Worm (Caenorhabditis elegans) whole organism, L2 larva: Measurements from ENCODE around the gene Y2H9A.6.

Experiments used
- C34F6.9 ChIP-seq: fragments of 150-350 bp; optimal IDR thresholded peaks from 2 replicates; lab custom pipeline; 2014; ENCODE audit warnings: missing biosample characterization, missing genetic modification characterization
- R02D3.7 ChIP-seq: fragments of 150-350 bp; optimal IDR thresholded peaks from 2 replicates; lab custom pipeline; 2014; ENCODE audit warnings: missing biosample characterization, missing genetic modification characterization
- Y55F3AM.14 ChIP-seq: fragments of 200-800 bp; sonication (Bioruptor generic); optimal IDR thresholded peaks from 2 replicates; lab custom pipeline; 2018; ENCODE audit warnings: mild to moderate bottlenecking, missing genetic modification characterization, missing compliant biosample characterization
- ZK546.5 ChIP-seq: sonication (generic microtip); optimal IDR thresholded peaks from 2 replicates; lab custom pipeline; 2017; ENCODE audit warnings: missing biosample characterization, missing genetic modification characterization
- aly-2 ChIP-seq: fragments of 150-350 bp; optimal IDR thresholded peaks from 2 replicates; lab custom pipeline; 2014; ENCODE audit warnings: missing biosample characterization, missing genetic modification characterization
- ama-1 ChIP-seq: fragments of 150-350 bp; optimal IDR thresholded peaks from 2 replicates; lab custom pipeline; 2018; ENCODE audit warnings: inconsistent platforms
- blmp-1 ChIP-seq: sonication (generic microtip); optimal IDR thresholded peaks from 2 replicates; lab custom pipeline; 2017; ENCODE audit warnings: missing genetic modification characterization, mild to moderate bottlenecking, missing compliant biosample characterization, antibody characterized with exemption, moderate library complexity; ENCODE audit not compliant: insufficient read depth
- ceh-16 ChIP-seq: fragments of 150-350 bp; optimal IDR thresholded peaks from 2 replicates; lab custom pipeline; 2014; ENCODE audit warnings: missing biosample characterization, missing genetic modification characterization
- ceh-82 ChIP-seq: fragments of 150-350 bp; optimal IDR thresholded peaks from 2 replicates; lab custom pipeline; 2014; ENCODE audit warnings: missing biosample characterization, missing genetic modification characterization
- crh-2 ChIP-seq: sonication (generic microtip); optimal IDR thresholded peaks from 2 replicates; lab custom pipeline; 2017; ENCODE audit warnings: missing biosample characterization, missing genetic modification characterization
- egl-27 ChIP-seq: sonication (generic microtip); optimal IDR thresholded peaks from 3 replicates; lab custom pipeline; 2017; ENCODE audit warnings: missing biosample characterization, missing genetic modification reagents, missing genetic modification characterization
- elt-3 ChIP-seq: sonication (generic microtip); optimal IDR thresholded peaks from 2 replicates; lab custom pipeline; 2017; ENCODE audit warnings: missing biosample characterization, missing genetic modification characterization
- fos-1 ChIP-seq: fragments of 150-350 bp; optimal IDR thresholded peaks from 2 replicates; lab custom pipeline; 2014; ENCODE audit warnings: missing biosample characterization, missing genetic modification characterization
- gmeb-1 ChIP-seq: fragments of 150-350 bp; optimal IDR thresholded peaks from 2 replicates; lab custom pipeline; 2014; ENCODE audit warnings: missing biosample characterization, missing genetic modification characterization
- lin-11 ChIP-seq: fragments of 150-350 bp; sonication (generic microtip); optimal IDR thresholded peaks from 2 replicates; lab custom pipeline; 2014; ENCODE audit warnings: missing biosample characterization, missing genetic modification characterization, inconsistent platforms, mixed read lengths
- lin-39 ChIP-seq: fragments of 150-350 bp; optimal IDR thresholded peaks from 2 replicates; lab custom pipeline; 2014; ENCODE audit warnings: missing biosample characterization, missing genetic modification reagents, missing genetic modification characterization
- mab-5 ChIP-seq: fragments of 150-350 bp; optimal IDR thresholded peaks from 2 replicates; lab custom pipeline; 2014; ENCODE audit warnings: missing biosample characterization, missing genetic modification characterization
- mbf-1 ChIP-seq: sonication (generic microtip); optimal IDR thresholded peaks from 2 replicates; lab custom pipeline; 2017; ENCODE audit warnings: missing biosample characterization, missing genetic modification characterization
- nhr-10 ChIP-seq: sonication (generic microtip); optimal IDR thresholded peaks from 2 replicates; lab custom pipeline; 2017; ENCODE audit warnings: missing biosample characterization, missing genetic modification characterization
- nhr-12 ChIP-seq: fragments of 150-350 bp; optimal IDR thresholded peaks from 2 replicates; lab custom pipeline; 2014; ENCODE audit warnings: missing biosample characterization, missing genetic modification characterization
- nhr-129 ChIP-seq: fragments of 150-350 bp; optimal IDR thresholded peaks from 2 replicates; lab custom pipeline; 2014; ENCODE audit warnings: missing biosample characterization, missing genetic modification characterization
- nhr-23 ChIP-seq: fragments of 150-350 bp; optimal IDR thresholded peaks from 2 replicates; lab custom pipeline; 2014; ENCODE audit warnings: missing biosample characterization, missing genetic modification reagents, missing genetic modification characterization
- nhr-237 ChIP-seq: fragments of 150-350 bp; optimal IDR thresholded peaks from 2 replicates; lab custom pipeline; 2014; ENCODE audit warnings: missing biosample characterization, missing genetic modification characterization
- nhr-25 ChIP-seq: fragments of 150-350 bp; sonication (generic microtip); optimal IDR thresholded peaks from 3 replicates; lab custom pipeline; 2014; ENCODE audit warnings: missing biosample characterization, missing genetic modification characterization
- nhr-77 ChIP-seq: fragments of 150-350 bp; optimal IDR thresholded peaks from 2 replicates; lab custom pipeline; 2014; ENCODE audit warnings: missing biosample characterization, missing genetic modification characterization
- peb-1 ChIP-seq: fragments of 150-350 bp; optimal IDR thresholded peaks from 2 replicates; lab custom pipeline; 2014; ENCODE audit warnings: missing biosample characterization, missing genetic modification characterization
- sem-4 ChIP-seq: fragments of 150-350 bp; optimal IDR thresholded peaks from 2 replicates; lab custom pipeline; 2014; ENCODE audit warnings: missing biosample characterization, missing genetic modification reagents, missing genetic modification characterization
- skn-1 ChIP-seq: sonication (generic microtip); optimal IDR thresholded peaks from 2 replicates; lab custom pipeline; 2017; ENCODE audit warnings: missing biosample characterization, missing genetic modification characterization
- sma-3 ChIP-seq: sonication (generic microtip); optimal IDR thresholded peaks from 2 replicates; lab custom pipeline; 2016; ENCODE audit warnings: missing genetic modification reagents, missing genetic modification characterization, missing compliant biosample characterization
- sma-9 ChIP-seq, 2 experiments: fragments of 150-350 bp in 1 of 2; sonication (generic microtip) in 1 of 2; optimal IDR thresholded peaks; 2 replicates each; lab custom pipeline; 2014 to 2016; ENCODE audit warnings: missing genetic modification characterization in 2 of 2, mild to moderate bottlenecking in 1 of 2, missing biosample characterization in 1 of 2, missing compliant biosample characterization in 1 of 2, missing genetic modification reagents in 1 of 2, moderate library complexity in 1 of 2
- snpc-4 ChIP-seq: fragments of 150-350 bp; optimal IDR thresholded peaks from 2 replicates; lab custom pipeline; 2014; ENCODE audit warnings: missing biosample characterization, missing genetic modification characterization
- unc-55 ChIP-seq: fragments of 150-350 bp; sonication (generic microtip); optimal IDR thresholded peaks from 3 replicates; lab custom pipeline; 2014; ENCODE audit warnings: missing biosample characterization, missing genetic modification reagents, missing genetic modification characterization
- unc-62 ChIP-seq: fragments of 150-350 bp; optimal IDR thresholded peaks from 2 replicates; lab custom pipeline; 2014; ENCODE audit warnings: missing biosample characterization, missing genetic modification reagents, missing genetic modification characterization
- zag-1 ChIP-seq: fragments of 150-350 bp; optimal IDR thresholded peaks from 2 replicates; lab custom pipeline; 2014; ENCODE audit warnings: missing biosample characterization, missing genetic modification characterization

The Y2H9A.6 gene

ce11 chrV:13426764-13427163 is 16.9 kb upstream of the Y2H9A.6 start, which contains the start of gene srd-18:
Gene srd-18, minus strand, starts transcription at chrV:13426864.
- no peak for TF ChIP-seq crh-2 (tag; lab: Kevin White, UChicago)
- no peak for TF ChIP-seq elt-3 (tag; lab: Kevin White, UChicago)
- TF ChIP-seq ama-1 (lab: Kevin White, UChicago), result no peak
- TF ChIP-seq unc-55 (GFP tag; lab: Kevin White, UChicago), result no peak
- no peak for TF ChIP-seq fos-1
- TF ChIP-seq sma-3 (GFP tag; lab: Kevin White, UChicago), result no peak
- TF ChIP-seq mab-5 (tag; lab: Kevin White, UChicago), result no peak
- TF ChIP-seq R02D3.7 (tag; lab: Kevin White, UChicago), result no peak
- TF ChIP-seq nhr-25 (tag; lab: Kevin White, UChicago), result no peak
- TF ChIP-seq snpc-4 (tag; lab: Kevin White, UChicago), result no peak
- no peak for TF ChIP-seq blmp-1 (tag; lab: Kevin White, UChicago)
- TF ChIP-seq sma-9 (GFP tag; optimal IDR thresholded peaks at IDR 0.05; lab: Kevin White, UChicago), result no peak
- no peak for TF ChIP-seq sma-9 (tag; optimal IDR thresholded peaks at IDR 0.05; lab: Kevin White, UChicago)
- TF ChIP-seq ZK546.5 (tag; lab: Kevin White, UChicago), result no peak
- TF ChIP-seq C34F6.9 (tag; lab: Kevin White, UChicago), result no peak
- TF ChIP-seq nhr-10 (tag; lab: Kevin White, UChicago), result no peak
- no peak for TF ChIP-seq unc-62
- TF ChIP-seq ceh-16, result no peak
- no peak for TF ChIP-seq nhr-129 (tag; lab: Kevin White, UChicago)
- no peak for TF ChIP-seq skn-1 (tag; lab: Kevin White, UChicago)
- TF ChIP-seq nhr-77, result no peak

ce11 chrV:13427378-13427777 is 16.3 kb upstream of the Y2H9A.6 start:
- TF ChIP-seq unc-62 (no peak), ceh-82 (tag; lab: Kevin White, UChicago) (no peak), skn-1 (tag; lab: Kevin White, UChicago) (no peak), ama-1 (lab: Kevin White, UChicago) (no peak), blmp-1 (tag; lab: Kevin White, UChicago) (no peak), R02D3.7 (tag; lab: Kevin White, UChicago) (no peak), egl-27 (tag; lab: Kevin White, UChicago) (no peak), mbf-1 (tag; lab: Kevin White, UChicago) (no peak), sma-9 (GFP tag; optimal IDR thresholded peaks at IDR 0.05; lab: Kevin White, UChicago) (no peak), sma-9 (tag; optimal IDR thresholded peaks at IDR 0.05; lab: Kevin White, UChicago) (no peak), sem-4 (tag; lab: Kevin White, UChicago) (no peak), lin-39 (no peak), gmeb-1 (tag; lab: Kevin White, UChicago) (no peak), Y55F3AM.14 (GFP tag; lab: Kevin White, UChicago) (no peak), lin-11 (no peak), aly-2 (tag; lab: Kevin White, UChicago) (no peak), zag-1 (tag; lab: Kevin White, UChicago) (no peak), nhr-12 (tag; lab: Kevin White, UChicago) (no peak), nhr-23 (no peak), ceh-16 (no peak), elt-3 (tag; lab: Kevin White, UChicago) (no peak)

ce11 chrV:13428660-13429059 is 15.0 kb upstream of the Y2H9A.6 start, which contains the start of gene srd-19:
Gene srd-19, minus strand, starts transcription at chrV:13428760.
- no peak for TF ChIP-seq nhr-237 (tag; lab: Kevin White, UChicago)
- TF ChIP-seq, all 48 proteins: peak for 0

- no peak for TF ChIP-seq peb-1 (tag; lab: Kevin White, UChicago)
- no peak for TF ChIP-seq R02D3.7 (tag; lab: Kevin White, UChicago)
- TF ChIP-seq sma-3 (GFP tag; lab: Kevin White, UChicago), result no peak
- TF ChIP-seq unc-62, result no peak
Measured at ce11 chrV:13432364-13432763, 11.3 kb upstream of the Y2H9A.6 start, which contains the start of gene srd-17. Gene srd-17, minus strand, starts transcription at chrV:13432714.
